Worm (Caenorhabditis elegans) whole organism, young adult: Measurements from ENCODE around the gene scrm-7.

Experiments used
- F23B12.7 ChIP-seq: sonication (generic microtip); optimal IDR thresholded peaks from 2 replicates; lab custom pipeline; 2017; ENCODE audit warnings: missing genetic modification characterization, mild to moderate bottlenecking, missing compliant biosample characterization, antibody characterized with exemption, moderate library complexity; ENCODE audit not compliant: insufficient read depth
- F39B2.1 ChIP-seq: fragments of 200-800 bp; sonication (Bioruptor generic); IDR thresholded peaks from 2 replicates; pipeline ENCODE4 v1.3.6; 2022; ENCODE audit warnings: missing genetic modification reagents, missing genetic modification characterization, missing compliant biosample characterization
- Y53G8AR.9 ChIP-seq: fragments of 200-800 bp; sonication (Bioruptor generic); conservative IDR thresholded peaks from 2 replicates; pipeline ENCODE4 v1.3.6; 2022; ENCODE audit warnings: missing genetic modification reagents, missing genetic modification characterization, missing compliant biosample characterization
- ama-1 ChIP-seq, 3 experiments: fragments of 150-350 bp in 1 of 3; sonication (generic microtip) in 2 of 3; optimal IDR thresholded peaks; 2 replicates each; lab custom pipeline; 2014 to 2018; ENCODE audit warnings: missing biosample characterization in 2 of 3, missing genetic modification characterization in 2 of 3, missing genetic modification reagents in 2 of 3
- aptf-2 ChIP-seq: fragments of 200-800 bp; sonication (Bioruptor generic); conservative IDR thresholded peaks from 2 replicates; pipeline ENCODE4 v1.3.6; 2022; ENCODE audit warnings: missing genetic modification reagents, missing genetic modification characterization, missing compliant biosample characterization
- attf-5 ChIP-seq: fragments of 200-800 bp; sonication (Bioruptor generic); optimal IDR thresholded peaks from 2 replicates; lab custom pipeline; 2018; ENCODE audit warnings: mild to moderate bottlenecking, missing genetic modification characterization, missing compliant biosample characterization
- cebp-1 ChIP-seq, 2 experiments: fragments of 200-800 bp in 1 of 2; sonication (Bioruptor generic) in 1 of 2; sonication (generic microtip) in 1 of 2; IDR thresholded peaks in 1 of 2; optimal IDR thresholded peaks in 1 of 2; 2 replicates each; pipeline versions ENCODE4 v1.3.6 to Lab custom; 2017 to 2022; ENCODE audit warnings: missing compliant biosample characterization in 2 of 2, missing genetic modification characterization in 2 of 2, mild to moderate bottlenecking in 1 of 2, missing genetic modification reagents in 1 of 2, moderate library complexity in 1 of 2
- ceh-27 ChIP-seq: fragments of 200-800 bp; sonication (Bioruptor generic); optimal IDR thresholded peaks from 2 replicates; lab custom pipeline; 2018; ENCODE audit warnings: mild to moderate bottlenecking, missing genetic modification characterization, moderate library complexity, missing compliant biosample characterization
- ceh-79 ChIP-seq: sonication (generic microtip); optimal IDR thresholded peaks from 2 replicates; lab custom pipeline; 2017; ENCODE audit warnings: mild to moderate bottlenecking, missing genetic modification characterization, missing compliant biosample characterization
- chd-7 ChIP-seq: sonication (generic microtip); optimal IDR thresholded peaks from 2 replicates; lab custom pipeline; 2016; ENCODE audit warnings: mild to moderate bottlenecking, missing genetic modification characterization, moderate library complexity, missing compliant biosample characterization
- die-1 ChIP-seq: sonication (generic microtip); optimal IDR thresholded peaks from 2 replicates; lab custom pipeline; 2016; ENCODE audit warnings: missing genotype, mild to moderate bottlenecking, missing genetic modification characterization, missing compliant biosample characterization
- dox-1 ChIP-seq: fragments of 200-800 bp; sonication (Bioruptor generic); IDR thresholded peaks from 2 replicates; pipeline ENCODE4 v1.3.6; 2022; ENCODE audit warnings: missing genetic modification reagents, missing genetic modification characterization, missing compliant biosample characterization
- egrh-3 ChIP-seq: fragments of 200-800 bp; sonication (Bioruptor generic); IDR thresholded peaks from 2 replicates; pipeline ENCODE4 v1.3.6; 2022; ENCODE audit warnings: missing genetic modification reagents, missing genetic modification characterization, missing compliant biosample characterization
- fkh-3 ChIP-seq: sonication (generic microtip); optimal IDR thresholded peaks from 2 replicates; lab custom pipeline; 2016; ENCODE audit warnings: mild to moderate bottlenecking, missing genetic modification characterization, missing compliant biosample characterization
- hlh-26 ChIP-seq: fragments of 200-800 bp; sonication (Bioruptor generic); conservative IDR thresholded peaks from 2 replicates; pipeline ENCODE4 v1.3.6; 2022; ENCODE audit warnings: missing genetic modification reagents, missing genetic modification characterization, missing compliant biosample characterization
- lin-35 ChIP-seq, 3 experiments: fragments of 150-350 bp in 2 of 3; sonication (generic microtip) in 1 of 3; optimal IDR thresholded peaks; 2 replicates each; lab custom pipeline; 2014 to 2018; ENCODE audit warnings: missing biosample characterization in 3 of 3, missing genetic modification characterization in 3 of 3, missing genetic modification reagents in 3 of 3
- lin-40 ChIP-seq: sonication (generic microtip); optimal IDR thresholded peaks from 2 replicates; lab custom pipeline; 2016; ENCODE audit warnings: missing genetic modification characterization, mild to moderate bottlenecking, missing compliant biosample characterization, missing genotype, missing genetic modification reagents
- lin-54 ChIP-seq: fragments of 200-800 bp; sonication (Bioruptor generic); optimal IDR thresholded peaks from 2 replicates; lab custom pipeline; 2018; ENCODE audit warnings: mild to moderate bottlenecking, missing genetic modification characterization, missing compliant biosample characterization
- madf-6 ChIP-seq: fragments of 200-800 bp; sonication (Bioruptor generic); IDR thresholded peaks from 2 replicates; pipeline ENCODE4 v1.3.6; 2022; ENCODE audit warnings: missing genetic modification reagents, missing genetic modification characterization, missing compliant biosample characterization
- mxl-1 ChIP-seq: sonication (generic microtip); optimal IDR thresholded peaks from 2 replicates; lab custom pipeline; 2016; ENCODE audit warnings: missing genetic modification characterization, missing compliant biosample characterization
- nhr-120 ChIP-seq: fragments of 200-800 bp; sonication (Bioruptor generic); IDR thresholded peaks from 2 replicates; pipeline ENCODE4 v1.3.6; 2022; ENCODE audit warnings: missing genetic modification characterization, missing compliant biosample characterization
- nhr-27 ChIP-seq: fragments of 200-800 bp; sonication (Bioruptor generic); optimal IDR thresholded peaks from 2 replicates; lab custom pipeline; 2018; ENCODE audit warnings: mild to moderate bottlenecking, missing genetic modification characterization, moderate library complexity, missing compliant biosample characterization
- nhr-80 ChIP-seq: sonication (generic microtip); optimal IDR thresholded peaks from 2 replicates; lab custom pipeline; 2016; ENCODE audit warnings: missing genetic modification characterization, missing compliant biosample characterization
- rcor-1 ChIP-seq: fragments of 200-800 bp; sonication (Bioruptor generic); IDR thresholded peaks from 2 replicates; pipeline ENCODE4 v1.3.6; 2022; ENCODE audit warnings: missing genetic modification reagents, missing genetic modification characterization, missing compliant biosample characterization
- rec-8 ChIP-seq, 2 experiments: sonication (generic microtip); optimal IDR thresholded peaks; 2 replicates each; lab custom pipeline; 2016; ENCODE audit warnings: mild to moderate bottlenecking in 2 of 2, missing genetic modification characterization in 2 of 2, missing genetic modification reagents in 2 of 2, missing genotype in 2 of 2, missing biosample characterization in 1 of 2, missing compliant biosample characterization in 1 of 2, moderate library complexity in 1 of 2
- snpc-1.1 ChIP-seq: sonication (generic microtip); optimal IDR thresholded peaks from 2 replicates; lab custom pipeline; 2017; ENCODE audit warnings: missing genetic modification characterization, mild to moderate bottlenecking, missing compliant biosample characterization, antibody characterized with exemption, moderate library complexity, missing genotype, missing genetic modification reagents; ENCODE audit not compliant: insufficient read depth
- tbx-9 ChIP-seq: sonication (generic microtip); optimal IDR thresholded peaks from 2 replicates; lab custom pipeline; 2016; ENCODE audit warnings: borderline replicate concordance, missing genetic modification characterization, inconsistent platforms, missing compliant biosample characterization
- unc-62 ChIP-seq: fragments of 150-350 bp; optimal IDR thresholded peaks from 2 replicates; lab custom pipeline; 2014; ENCODE audit warnings: missing biosample characterization, missing genetic modification reagents, missing genetic modification characterization

The scrm-7 gene

ce11 chrV:14773048-14773447 is 6.5 kb downstream of the scrm-7 start, which contains the start of gene haf-7:
Gene haf-7, plus strand, starts transcription at chrV:14773258.
- TF ChIP-seq hlh-26 (GFP tag; lab: Robert Waterston, UW) (no peak), cebp-1 (GFP tag; IDR thresholded peaks at IDR 0.05; lab: Robert Waterston, UW) (peak; percentile 59; the same call in 1 of the 2 replicates), cebp-1 (tag; optimal IDR thresholded peaks at IDR 0.05; lab: Kevin White, UChicago) (peak; percentile 74), nhr-120 (GFP tag; lab: Robert Waterston, UW) (no peak), nhr-80 (tag; lab: Kevin White, UChicago) (peak; percentile 28), unc-62 (GFP tag; lab: Kevin White, UChicago) (peak; percentile 14), attf-5 (GFP tag; lab: Kevin White, UChicago) (peak; percentile 34), die-1 (tag; lab: Kevin White, UChicago) (no peak), dox-1 (peak; percentile 19; the same call in 1 of the 2 replicates)

ce11 chrV:14763582-14763981 is 16.0 kb downstream of the scrm-7 start:
- TF ChIP-seq aptf-2 (no peak), ama-1 (optimal IDR thresholded peaks at IDR 0.05; lab: Kevin White, UChicago) (no peak), ama-1 (GFP tag; optimal IDR thresholded peaks at IDR 0.05; lab: Kevin White, UChicago) (no peak), madf-6 (GFP tag; lab: Robert Waterston, UW) (no peak), F23B12.7 (no peak), rcor-1 (GFP tag; lab: Robert Waterston, UW) (no peak), egrh-3 (GFP tag; lab: Robert Waterston, UW) (no peak), ceh-79 (tag; lab: Kevin White, UChicago) (no peak), snpc-1.1 (tag; lab: Kevin White, UChicago) (no peak), fkh-3 (tag; lab: Kevin White, UChicago) (no peak), dox-1 (no peak), mxl-1 (tag; lab: Kevin White, UChicago) (no peak), lin-35 (GFP tag; optimal IDR thresholded peaks at IDR 0.05; lab: Kevin White, UChicago) (no peak)
- TF ChIP-seq, all 124 proteins: peak for 0

- TF ChIP-seq Y53G8AR.9 (GFP tag; lab: Robert Waterston, UW): no peak
- TF ChIP-seq fkh-3 (tag; lab: Kevin White, UChicago): no peak
- TF ChIP-seq madf-6 (GFP tag; lab: Robert Waterston, UW): no peak
- no peak for TF ChIP-seq egrh-3 (GFP tag; lab: Robert Waterston, UW)
- TF ChIP-seq, all 124 proteins: peak for 0
Observed at ce11 chrV:14762563-14762962, 17.0 kb downstream of the scrm-7 start.

- TF ChIP-seq egrh-3 (GFP tag; lab: Robert Waterston, UW): peak; percentile 17; the same call in 1 of the 2 replicates
Observed at ce11 chrV:14750357-14750756, 29.2 kb downstream of the scrm-7 start, which contains the start of gene nspa-10. Gene nspa-10, minus strand, starts transcription at chrV:14750457.

- no peak for TF ChIP-seq F39B2.1
- TF ChIP-seq lin-40 (tag; lab: Kevin White, UChicago): no peak
- TF ChIP-seq nhr-27: no peak
- no peak for TF ChIP-seq rec-8 (tag; optimal IDR thresholded peaks at IDR 0.05; lab: Kevin White, UChicago)
- no peak for TF ChIP-seq chd-7 (tag; lab: Kevin White, UChicago)
- TF ChIP-seq ceh-27: no peak
- no peak for TF ChIP-seq tbx-9 (tag; lab: Kevin White, UChicago)
- TF ChIP-seq lin-54 (GFP tag; lab: Kevin White, UChicago): no peak
- TF ChIP-seq, all 124 proteins: peak for 0
Observed at ce11 chrV:14748608-14749137, 30.9 kb downstream of the scrm-7 start, which contains the start of the genes lipl-8 and Y50E8A.22. Gene lipl-8, minus strand, starts transcription at chrV:14748708. Gene Y50E8A.22, minus strand, starts transcription at chrV:14749087.
